2 fruit fly cellular contexts compared by ENCODE assay signal in genomic region chr3R:11887114-11888037, dm6.
TF ChIP-seq lines count a peak whose summit lies in the region.

mthl5 (minus strand) TSS chr3R:11887168.

TF ChIP-seq in whole organism, embryonic, 481 proteins besides CTCF, POLR2A, EP300 and RAD21 (continued from another document and continues in another):
- TF ChIP-seq zen2 (GFP tag; IDR thresholded peaks at IDR 0.05; lab: Robert Waterston, UW; ENCODE audit: partially characterized antibody), result no peak
- TF ChIP-seq CG3163 (GFP tag; optimal IDR thresholded peaks at IDR 0.05; lab: Kevin White, UChicago), result peak; percentile 72
- TF ChIP-seq CG1233 (GFP tag; optimal IDR thresholded peaks at IDR 0.05; lab: Kevin White, UChicago), result peak; percentile 70
- TF ChIP-seq CG7556 (GFP tag; optimal IDR thresholded peaks at IDR 0.05; lab: Kevin White, UChicago), result peak; percentile 88
- TF ChIP-seq CG15073 (GFP tag; optimal IDR thresholded peaks at IDR 0.05; lab: Kevin White, UChicago), result peak; percentile 35
- TF ChIP-seq chinmo (GFP tag; IDR thresholded peaks at IDR 0.05; lab: Robert Waterston, UW; ENCODE audit: partially characterized antibody), result peak; percentile 3; the same call in 2 of the 4 replicates
- peak; percentile 55; the same call in 1 of the 2 replicates for TF ChIP-seq wdn (GFP tag; IDR thresholded peaks at IDR 0.05; lab: Robert Waterston, UW)
- TF ChIP-seq CG4730 (GFP tag; IDR thresholded peaks at IDR 0.05; lab: Robert Waterston, UW), result peak; percentile 58
- TF ChIP-seq lab (GFP tag; optimal IDR thresholded peaks at IDR 0.05; lab: Kevin White, UChicago), result peak; percentile 69
- no peak; the same call in 1 of the 2 replicates for TF ChIP-seq Bgb (GFP tag; IDR thresholded peaks at IDR 0.05; lab: Robert Waterston, UW; ENCODE audit: partially characterized antibody)
- TF ChIP-seq ftz-f1 (GFP tag; optimal IDR thresholded peaks at IDR 0.05; lab: Kevin White, UChicago), result no peak
- TF ChIP-seq CG7928 (GFP tag; optimal IDR thresholded peaks at IDR 0.05; lab: Kevin White, UChicago), result no peak
- peak; percentile 63 for TF ChIP-seq CG30431 (GFP tag; optimal IDR thresholded peaks at IDR 0.05; lab: Kevin White, UChicago)
- TF ChIP-seq sqz (GFP tag; optimal IDR thresholded peaks at IDR 0.05; lab: Kevin White, UChicago), result no peak
- peak; percentile 89 for TF ChIP-seq Oli (tag; optimal IDR thresholded peaks at IDR 0.05; lab: Kevin White, UChicago)
- TF ChIP-seq CG4328 (GFP tag; optimal IDR thresholded peaks at IDR 0.05; lab: Kevin White, UChicago), result peak; percentile 33
- TF ChIP-seq CoRest (tag; optimal IDR thresholded peaks at IDR 0.05; lab: Kevin White, UChicago), result peak; percentile 83
- peak; percentile 74 for TF ChIP-seq corto (GFP tag; optimal IDR thresholded peaks at IDR 0.05; lab: Kevin White, UChicago)
- peak; percentile 69 for TF ChIP-seq CG8359 (GFP tag; optimal IDR thresholded peaks at IDR 0.05; lab: Kevin White, UChicago; ENCODE audit: borderline replicate concordance)
- peak; percentile 88 to 98 for TF ChIP-seq Trl (optimal IDR thresholded peaks at IDR 0.05; lab: Kevin White, UChicago)
- peak; percentile 76 for TF ChIP-seq Trl (GFP tag; optimal IDR thresholded peaks at IDR 0.05; lab: Kevin White, UChicago)
- peak; percentile 82 for TF ChIP-seq CG11456 (GFP tag; IDR thresholded peaks at IDR 0.05; lab: Robert Waterston, UW)
- peak; percentile 56 for TF ChIP-seq CG14014 (GFP tag; IDR thresholded peaks at IDR 0.05; lab: Robert Waterston, UW)
- peak; percentile 55 for TF ChIP-seq kah (GFP tag; optimal IDR thresholded peaks at IDR 0.05; lab: Kevin White, UChicago)
- no peak for TF ChIP-seq CG3995 (GFP tag; optimal IDR thresholded peaks at IDR 0.05; lab: Kevin White, UChicago)
- peak; percentile 80 for TF ChIP-seq CG2875 (GFP tag; optimal IDR thresholded peaks at IDR 0.05; lab: Kevin White, UChicago)
- TF ChIP-seq zfh2 (GFP tag; optimal IDR thresholded peaks at IDR 0.05; lab: Kevin White, UChicago), result no peak
- no peak for TF ChIP-seq knrl (GFP tag; IDR thresholded peaks at IDR 0.05; lab: Robert Waterston, UW; ENCODE audit: partially characterized antibody)
- TF ChIP-seq sim (GFP tag; IDR thresholded peaks at IDR 0.05; lab: Robert Waterston, UW), result peak; percentile 11; the same call in 1 of the 2 replicates
- TF ChIP-seq br (optimal IDR thresholded peaks at IDR 0.05; lab: Kevin White, UChicago), result no peak
- TF ChIP-seq Xbp1 (GFP tag; optimal IDR thresholded peaks at IDR 0.05; lab: Kevin White, UChicago), result peak; percentile 83
- peak; percentile 67 for TF ChIP-seq Blimp-1 (GFP tag; optimal IDR thresholded peaks at IDR 0.05; lab: Kevin White, UChicago)
- TF ChIP-seq Usf (GFP tag; optimal IDR thresholded peaks at IDR 0.05; lab: Kevin White, UChicago), result peak; percentile 73
- no peak for TF ChIP-seq sima (GFP tag; optimal IDR thresholded peaks at IDR 0.05; lab: Kevin White, UChicago)
- TF ChIP-seq hb (GFP tag; IDR thresholded peaks at IDR 0.05; lab: Robert Waterston, UW; ENCODE audit: partially characterized antibody), result no peak
- peak; percentile 48; the same call in 1 of the 2 replicates for TF ChIP-seq H2.0 (GFP tag; IDR thresholded peaks at IDR 0.05; lab: Robert Waterston, UW)
- TF ChIP-seq CG11695 (GFP tag; IDR thresholded peaks at IDR 0.05; lab: Robert Waterston, UW), result peak; percentile 81
- no peak; the same call in 1 of the 2 replicates for TF ChIP-seq CG31224 (GFP tag; IDR thresholded peaks at IDR 0.05; lab: Robert Waterston, UW)
- TF ChIP-seq wor (GFP tag; IDR thresholded peaks at IDR 0.05; lab: Robert Waterston, UW), result peak; percentile 47; the same call in 1 of the 2 replicates
- peak; percentile 66 for TF ChIP-seq cwo (GFP tag; optimal IDR thresholded peaks at IDR 0.05; lab: Kevin White, UChicago)
- peak; percentile 20 for TF ChIP-seq Jarid2 (GFP tag; optimal IDR thresholded peaks at IDR 0.05; lab: Kevin White, UChicago)
- peak; percentile 56 for TF ChIP-seq twi (tag; optimal IDR thresholded peaks at IDR 0.05; lab: Kevin White, UChicago)
- TF ChIP-seq ato (GFP tag; IDR thresholded peaks at IDR 0.05; lab: Robert Waterston, UW; ENCODE audit: partially characterized antibody), result no peak
- peak; percentile 69 for TF ChIP-seq CG6254 (GFP tag; optimal IDR thresholded peaks at IDR 0.05; lab: Kevin White, UChicago)
- TF ChIP-seq Meics (GFP tag; optimal IDR thresholded peaks at IDR 0.05; lab: Kevin White, UChicago), result peak; percentile 80
- TF ChIP-seq CG42726 (GFP tag; IDR thresholded peaks at IDR 0.05; lab: Robert Waterston, UW; ENCODE audit: partially characterized antibody), result no peak
- peak; percentile 29 for TF ChIP-seq Side (GFP tag; optimal IDR thresholded peaks at IDR 0.05; lab: Kevin White, UChicago)
- peak; percentile 7 for TF ChIP-seq CG13894 (tag; optimal IDR thresholded peaks at IDR 0.05; lab: Kevin White, UChicago)
- TF ChIP-seq mld (GFP tag; IDR thresholded peaks at IDR 0.05; lab: Robert Waterston, UW; ENCODE audit: partially characterized antibody), result no peak
- TF ChIP-seq Bteb2 (GFP tag; optimal IDR thresholded peaks at IDR 0.05; lab: Kevin White, UChicago), result peak; percentile 61
- peak; percentile 67 for TF ChIP-seq klu (GFP tag; IDR thresholded peaks at IDR 0.05; lab: Robert Waterston, UW)
- no peak for TF ChIP-seq kni (GFP tag; optimal IDR thresholded peaks at IDR 0.05; lab: Kevin White, UChicago)
- no peak for TF ChIP-seq Kr (GFP tag; optimal IDR thresholded peaks at IDR 0.05; lab: Kevin White, UChicago)
- peak; percentile 80 for TF ChIP-seq Gug (GFP tag; IDR thresholded peaks at IDR 0.05; lab: Robert Waterston, UW)
- no peak for TF ChIP-seq CG4854 (GFP tag; optimal IDR thresholded peaks at IDR 0.05; lab: Kevin White, UChicago)
- peak; percentile 36 for TF ChIP-seq NC2β (GFP tag; optimal IDR thresholded peaks at IDR 0.05; lab: Kevin White, UChicago)
- TF ChIP-seq psq (GFP tag; optimal IDR thresholded peaks at IDR 0.05; lab: Kevin White, UChicago), result peak; percentile 56
- peak; percentile 76 for TF ChIP-seq CG13775 (GFP tag; optimal IDR thresholded peaks at IDR 0.05; lab: Kevin White, UChicago)
- TF ChIP-seq CG17361 (GFP tag; IDR thresholded peaks at IDR 0.05; lab: Robert Waterston, UW), result peak; percentile 89
- peak; percentile 71 for TF ChIP-seq Six4 (GFP tag; optimal IDR thresholded peaks at IDR 0.05; lab: Kevin White, UChicago)
- TF ChIP-seq bowl (GFP tag; IDR thresholded peaks at IDR 0.05; lab: Robert Waterston, UW), result no peak; the same call in 1 of the 2 replicates
- TF ChIP-seq trem (tag; optimal IDR thresholded peaks at IDR 0.05; lab: Kevin White, UChicago), result peak; percentile 66
- TF ChIP-seq CG10366 (GFP tag; IDR thresholded peaks at IDR 0.05; lab: Robert Waterston, UW), result peak; percentile 77

TF ChIP-seq in whole organism, prepupa, 60 proteins besides CTCF, POLR2A, EP300 and RAD21 (continued from another document):
- TF ChIP-seq cyc (GFP tag; optimal IDR thresholded peaks at IDR 0.05; lab: Kevin White, UChicago) (peak; percentile 95), ss (GFP tag; optimal IDR thresholded peaks at IDR 0.05; lab: Kevin White, UChicago) (peak; percentile 82 to 83), CG10669 (GFP tag; optimal IDR thresholded peaks at IDR 0.05; lab: Kevin White, UChicago) (peak; percentile 92), CG4318 (GFP tag; optimal IDR thresholded peaks at IDR 0.05; lab: Kevin White, UChicago) (peak; percentile 89), Smox (GFP tag; optimal IDR thresholded peaks at IDR 0.05; lab: Kevin White, UChicago) (peak; percentile 94), CG1621 (tag; optimal IDR thresholded peaks at IDR 0.05; lab: Kevin White, UChicago) (peak; percentile 90), Ets96B (tag; optimal IDR thresholded peaks at IDR 0.05; lab: Kevin White, UChicago) (peak; percentile 96), CG6808 (GFP tag; optimal IDR thresholded peaks at IDR 0.05; lab: Kevin White, UChicago) (peak; percentile 92)
